Fruit fly (Drosophila melanogaster) whole organism, pupa: ENCODE results near the gene msi.

Experiments used
- CG10348 ChIP-seq: fragments of 200-800 bp; sonication (Bioruptor generic); IDR thresholded peaks from 2 replicates; pipeline ENCODE4 v1.3.6; 2022; ENCODE audit warnings: missing biosample characterization, missing genetic modification characterization
- CG13204 ChIP-seq: fragments of 200-800 bp; sonication (Bioruptor generic); optimal IDR thresholded peaks from 2 replicates; lab custom pipeline; 2018; ENCODE audit warnings: missing biosample characterization, mild to moderate bottlenecking, missing genetic modification characterization, moderate library complexity
- CG14655 ChIP-seq: fragments of 200-800 bp; sonication (Bioruptor generic); optimal IDR thresholded peaks from 3 replicates; lab custom pipeline; 2017; ENCODE audit warnings: mild to moderate bottlenecking, missing biosample characterization, missing genetic modification reagents, missing genetic modification characterization
- CG4496 ChIP-seq: fragments of 200-800 bp; sonication (Bioruptor generic); IDR thresholded peaks from 3 replicates; pipeline ENCODE4 v1.3.6; 2022; ENCODE audit warnings: missing biosample characterization, missing genetic modification characterization
- D1 ChIP-seq: fragments of 200-800 bp; sonication (Bioruptor generic); optimal IDR thresholded peaks from 2 replicates; lab custom pipeline; 2018; ENCODE audit warnings: missing biosample characterization, mild to moderate bottlenecking, missing genetic modification characterization, moderate library complexity
- EcR ChIP-seq: fragments of 200-800 bp; sonication (Bioruptor generic); optimal IDR thresholded peaks from 3 replicates; lab custom pipeline; 2019; ENCODE audit warnings: missing biosample characterization, missing genetic modification characterization, mild to moderate bottlenecking, moderate library complexity, missing genetic modification reagents
- Ets98B ChIP-seq: fragments of 200-800 bp; sonication (Bioruptor generic); IDR thresholded peaks from 2 replicates; pipeline ENCODE4 v1.3.6; 2022; ENCODE audit warnings: missing biosample characterization, missing genetic modification characterization
- Snoo ChIP-seq: fragments of 200-800 bp; sonication (Bioruptor generic); optimal IDR thresholded peaks from 3 replicates; lab custom pipeline; 2017; ENCODE audit warnings: missing biosample characterization, mild to moderate bottlenecking, missing genetic modification characterization, inconsistent platforms

dm6 chr3R:25640463-25640862 lies 124.5 kb downstream of the msi start:
- peak; percentile 91 for TF ChIP-seq Snoo (tag; lab: Kevin White, UChicago)
- peak; percentile 66 for TF ChIP-seq CG13204 (GFP tag; lab: Kevin White, UChicago)
- peak; percentile 68 for TF ChIP-seq D1 (tag; lab: Kevin White, UChicago)
- TF ChIP-seq EcR (GFP tag; lab: Kevin White, UChicago): no peak
- TF ChIP-seq CG10348 (GFP tag; lab: Robert Waterston, UW): no peak
- TF ChIP-seq CG14655 (GFP tag; lab: Kevin White, UChicago): peak; percentile 68
- TF ChIP-seq Ets98B (GFP tag; lab: Robert Waterston, UW): no peak
- peak; percentile 75 for TF ChIP-seq CG4496 (GFP tag; lab: Robert Waterston, UW)
